Worm (Caenorhabditis elegans): Measurements from ENCODE around the gene fbxc-50.

Gene fbxc-50

ce11 chrII:3270598-3270997 is 22.7 kb upstream of the fbxc-50 start:
- TF ChIP-seq tab-1 (GFP tag; IDR thresholded peaks at IDR 0.05) (no peak), flt-1 (GFP tag; IDR thresholded peaks at IDR 0.05) (no peak), ref-1 (GFP tag; conservative IDR thresholded peaks at IDR 0.05) (no peak), ztf-29 (GFP tag; IDR thresholded peaks at IDR 0.05) (no peak), T22C8.4 (GFP tag; IDR thresholded peaks at IDR 0.05) (no peak), med-1 (GFP tag; optimal IDR thresholded peaks at IDR 0.05; ENCODE audit: insufficient read depth) (no peak), cog-1 (tag; optimal IDR thresholded peaks at IDR 0.05) (no peak), ztf-23 (GFP tag; IDR thresholded peaks at IDR 0.05) (no peak), klf-2 (GFP tag; conservative IDR thresholded peaks at IDR 0.05) (no peak)

- TF ChIP-seq cog-1 (tag; optimal IDR thresholded peaks at IDR 0.05): no peak
- 0 out of 2 replicates have a peak, but pooled peaks have one; percentile 6 for TF ChIP-seq klf-2 (GFP tag; conservative IDR thresholded peaks at IDR 0.05)
- peak; percentile 41 for TF ChIP-seq T22C8.4 (GFP tag; IDR thresholded peaks at IDR 0.05)
- TF ChIP-seq ztf-23 (GFP tag; IDR thresholded peaks at IDR 0.05): no peak
- 0 out of 2 replicates have a peak, but pooled peaks have one; percentile 34 for TF ChIP-seq ref-1 (GFP tag; conservative IDR thresholded peaks at IDR 0.05)
- TF ChIP-seq ztf-29 (GFP tag; IDR thresholded peaks at IDR 0.05): no peak
- TF ChIP-seq tab-1 (GFP tag; IDR thresholded peaks at IDR 0.05): peak; percentile 68
- TF ChIP-seq flt-1 (GFP tag; IDR thresholded peaks at IDR 0.05): peak; percentile 69
These were observed 19.9 kb upstream of the fbxc-50 start for ce11 chrII:3267815-3268214.

- no peak for TF ChIP-seq flt-1 (GFP tag; IDR thresholded peaks at IDR 0.05)
- no peak for TF ChIP-seq ztf-29 (GFP tag; IDR thresholded peaks at IDR 0.05)
- TF ChIP-seq med-1 (GFP tag; optimal IDR thresholded peaks at IDR 0.05; ENCODE audit: insufficient read depth): no peak
- no peak for TF ChIP-seq tab-1 (GFP tag; IDR thresholded peaks at IDR 0.05)
- TF ChIP-seq cog-1 (tag; optimal IDR thresholded peaks at IDR 0.05): no peak
- no peak for TF ChIP-seq T22C8.4 (GFP tag; IDR thresholded peaks at IDR 0.05)
- TF ChIP-seq ref-1 (GFP tag; conservative IDR thresholded peaks at IDR 0.05): no peak
- no peak for TF ChIP-seq ztf-23 (GFP tag; IDR thresholded peaks at IDR 0.05)
- TF ChIP-seq klf-2 (GFP tag; conservative IDR thresholded peaks at IDR 0.05): no peak
These were observed 19.4 kb upstream of the fbxc-50 start, which contains the start of gene F02E11.7 for ce11 chrII:3267365-3267764. Gene F02E11.7 (plus strand): TSS chrII:3267665.

ce11 chrII:3264704-3265103 is 16.8 kb upstream of the fbxc-50 start:
- TF ChIP-seq ztf-29 (GFP tag; IDR thresholded peaks at IDR 0.05): no peak
- no peak for TF ChIP-seq ref-1 (GFP tag; conservative IDR thresholded peaks at IDR 0.05)
- TF ChIP-seq T22C8.4 (GFP tag; IDR thresholded peaks at IDR 0.05): no peak
- no peak for TF ChIP-seq flt-1 (GFP tag; IDR thresholded peaks at IDR 0.05)
- TF ChIP-seq cog-1 (tag; optimal IDR thresholded peaks at IDR 0.05): no peak
- no peak for TF ChIP-seq tab-1 (GFP tag; IDR thresholded peaks at IDR 0.05)
- TF ChIP-seq klf-2 (GFP tag; conservative IDR thresholded peaks at IDR 0.05): no peak
- TF ChIP-seq ztf-23 (GFP tag; IDR thresholded peaks at IDR 0.05): no peak

ce11 chrII:3262504-3262903 is 14.6 kb upstream of the fbxc-50 start, which contains the start of gene F02E11.2:
Gene F02E11.2 (plus strand): TSS chrII:3262804.
- TF ChIP-seq ref-1 (GFP tag; conservative IDR thresholded peaks at IDR 0.05) (no peak), flt-1 (GFP tag; IDR thresholded peaks at IDR 0.05) (no peak), klf-2 (GFP tag; conservative IDR thresholded peaks at IDR 0.05) (no peak), ztf-29 (GFP tag; IDR thresholded peaks at IDR 0.05) (no peak), med-1 (GFP tag; optimal IDR thresholded peaks at IDR 0.05; ENCODE audit: insufficient read depth) (no peak), T22C8.4 (GFP tag; IDR thresholded peaks at IDR 0.05) (no peak), tab-1 (GFP tag; IDR thresholded peaks at IDR 0.05) (no peak)

ce11 chrII:3259254-3259653 is 11.3 kb upstream of the fbxc-50 start, which contains the start of gene gcy-19:
Gene gcy-19 (minus strand): TSS chrII:3259354.
- TF ChIP-seq klf-2 (GFP tag; conservative IDR thresholded peaks at IDR 0.05) (no peak), tab-1 (GFP tag; IDR thresholded peaks at IDR 0.05) (no peak), T22C8.4 (GFP tag; IDR thresholded peaks at IDR 0.05) (no peak), ref-1 (GFP tag; conservative IDR thresholded peaks at IDR 0.05) (no peak)

- no peak for TF ChIP-seq ztf-29 (GFP tag; IDR thresholded peaks at IDR 0.05)
- no peak for TF ChIP-seq tab-1 (GFP tag; IDR thresholded peaks at IDR 0.05)
- no peak for TF ChIP-seq ref-1 (GFP tag; conservative IDR thresholded peaks at IDR 0.05)
- TF ChIP-seq T22C8.4 (GFP tag; IDR thresholded peaks at IDR 0.05): no peak
- no peak for TF ChIP-seq ztf-23 (GFP tag; IDR thresholded peaks at IDR 0.05)
- no peak for TF ChIP-seq med-1 (GFP tag; optimal IDR thresholded peaks at IDR 0.05; ENCODE audit: insufficient read depth)
- TF ChIP-seq klf-2 (GFP tag; conservative IDR thresholded peaks at IDR 0.05): no peak
- TF ChIP-seq flt-1 (GFP tag; IDR thresholded peaks at IDR 0.05): no peak
- no peak for TF ChIP-seq cog-1 (tag; optimal IDR thresholded peaks at IDR 0.05)
These were observed 3.9 kb upstream of the fbxc-50 start for ce11 chrII:3251782-3252181.

- TF ChIP-seq flt-1 (GFP tag; IDR thresholded peaks at IDR 0.05) (no peak), T22C8.4 (GFP tag; IDR thresholded peaks at IDR 0.05) (no peak), ztf-29 (GFP tag; IDR thresholded peaks at IDR 0.05) (no peak), klf-2 (GFP tag; conservative IDR thresholded peaks at IDR 0.05) (no peak), cog-1 (tag; optimal IDR thresholded peaks at IDR 0.05) (no peak), ztf-23 (GFP tag; IDR thresholded peaks at IDR 0.05) (no peak), tab-1 (GFP tag; IDR thresholded peaks at IDR 0.05) (no peak), med-1 (GFP tag; optimal IDR thresholded peaks at IDR 0.05; ENCODE audit: insufficient read depth) (no peak), ref-1 (GFP tag; conservative IDR thresholded peaks at IDR 0.05) (no peak)
These were observed 2.3 kb upstream of the fbxc-50 start for ce11 chrII:3250195-3250594.

ce11 chrII:3249406-3249805 is 1.5 kb upstream of the fbxc-50 start, which contains the start of gene clec-124:
Gene clec-124 (plus strand): TSS chrII:3249706.
- no peak for TF ChIP-seq ztf-29 (GFP tag; IDR thresholded peaks at IDR 0.05)
- no peak for TF ChIP-seq flt-1 (GFP tag; IDR thresholded peaks at IDR 0.05)
- no peak for TF ChIP-seq med-1 (GFP tag; optimal IDR thresholded peaks at IDR 0.05; ENCODE audit: insufficient read depth)
- TF ChIP-seq cog-1 (tag; optimal IDR thresholded peaks at IDR 0.05): no peak
- TF ChIP-seq tab-1 (GFP tag; IDR thresholded peaks at IDR 0.05): no peak
- TF ChIP-seq ztf-23 (GFP tag; IDR thresholded peaks at IDR 0.05): no peak
- TF ChIP-seq ref-1 (GFP tag; conservative IDR thresholded peaks at IDR 0.05): no peak
- TF ChIP-seq klf-2 (GFP tag; conservative IDR thresholded peaks at IDR 0.05): no peak
- TF ChIP-seq T22C8.4 (GFP tag; IDR thresholded peaks at IDR 0.05): no peak

ce11 chrII:3247556-3247955 is 367 bp downstream of the fbxc-50 start:
- TF ChIP-seq tab-1 (GFP tag; IDR thresholded peaks at IDR 0.05) (no peak), flt-1 (GFP tag; IDR thresholded peaks at IDR 0.05) (no peak), med-1 (GFP tag; optimal IDR thresholded peaks at IDR 0.05; ENCODE audit: insufficient read depth) (no peak), ztf-23 (GFP tag; IDR thresholded peaks at IDR 0.05) (no peak), T22C8.4 (GFP tag; IDR thresholded peaks at IDR 0.05) (no peak)
